Worm (Caenorhabditis elegans) whole organism, L3 larva: ENCODE data around the gene F16G10.9.

Source experiments
- ZK546.5 ChIP-seq: sonication (generic microtip); optimal IDR thresholded peaks from 2 replicates; lab custom pipeline; 2017; ENCODE audit warnings: missing biosample characterization, missing genetic modification characterization
- aly-2 ChIP-seq: fragments of 150-350 bp; optimal IDR thresholded peaks from 2 replicates; lab custom pipeline; 2014; ENCODE audit warnings: missing biosample characterization, missing genetic modification characterization
- ceh-16 ChIP-seq: sonication (generic microtip); optimal IDR thresholded peaks from 2 replicates; lab custom pipeline; 2017; ENCODE audit warnings: missing biosample characterization, missing genetic modification characterization
- ceh-28 ChIP-seq: fragments of 150-350 bp; optimal IDR thresholded peaks from 2 replicates; lab custom pipeline; 2014; ENCODE audit warnings: missing biosample characterization, missing genetic modification reagents, missing genetic modification characterization
- ceh-82 ChIP-seq: fragments of 150-350 bp; optimal IDR thresholded peaks from 2 replicates; lab custom pipeline; 2014; ENCODE audit warnings: missing biosample characterization, missing genetic modification characterization
- egl-27 ChIP-seq: sonication (generic microtip); optimal IDR thresholded peaks from 4 replicates; lab custom pipeline; 2017; ENCODE audit warnings: missing biosample characterization, missing genetic modification reagents, missing genetic modification characterization
- egl-5 ChIP-seq: fragments of 150-350 bp; optimal IDR thresholded peaks from 2 replicates; lab custom pipeline; 2017; ENCODE audit warnings: missing biosample characterization, missing genetic modification reagents, missing genetic modification characterization, inconsistent platforms
- elt-1 ChIP-seq: fragments of 150-350 bp; optimal IDR thresholded peaks from 2 replicates; lab custom pipeline; 2014; ENCODE audit warnings: missing biosample characterization, missing genetic modification characterization
- elt-2 ChIP-seq: sonication (generic microtip); optimal IDR thresholded peaks from 2 replicates; lab custom pipeline; 2016; ENCODE audit warnings: missing genetic modification reagents, mild to moderate bottlenecking, missing genetic modification characterization, missing compliant biosample characterization
- elt-3 ChIP-seq, 3 experiments: fragments of 150-350 bp in 1 of 3; sonication (generic microtip) in 2 of 3; optimal IDR thresholded peaks; 2 replicates in 2 of 3; 4 replicates in 1 of 3; lab custom pipeline; 2014 to 2017; ENCODE audit warnings: missing biosample characterization in 3 of 3, missing genetic modification characterization in 3 of 3
- eor-1 ChIP-seq, 2 experiments: fragments of 150-350 bp; optimal IDR thresholded peaks; 2 replicates each; lab custom pipeline; 2014 to 2018; ENCODE audit warnings: missing biosample characterization in 2 of 2, missing genetic modification characterization in 2 of 2
- fkh-2 ChIP-seq: fragments of 150-350 bp; optimal IDR thresholded peaks from 2 replicates; lab custom pipeline; 2014; ENCODE audit warnings: missing biosample characterization, missing genetic modification reagents, missing genetic modification characterization
- fos-1 ChIP-seq: fragments of 150-350 bp; optimal IDR thresholded peaks from 2 replicates; lab custom pipeline; 2014; ENCODE audit warnings: missing biosample characterization, missing genetic modification characterization
- hmg-11 ChIP-seq: sonication (generic microtip); optimal IDR thresholded peaks from 2 replicates; lab custom pipeline; 2016; ENCODE audit warnings: missing genetic modification characterization, missing compliant biosample characterization
- jun-1 ChIP-seq: fragments of 150-350 bp; optimal IDR thresholded peaks from 2 replicates; lab custom pipeline; 2014; ENCODE audit warnings: missing biosample characterization, missing genetic modification reagents, missing genetic modification characterization
- lin-39 ChIP-seq: fragments of 150-350 bp; optimal IDR thresholded peaks from 2 replicates; lab custom pipeline; 2018; ENCODE audit warnings: missing biosample characterization, missing genetic modification reagents, missing genetic modification characterization
- lsy-12 ChIP-seq: sonication (generic microtip); optimal IDR thresholded peaks from 2 replicates; lab custom pipeline; 2016; ENCODE audit warnings: mild to moderate bottlenecking, missing genetic modification characterization, missing compliant biosample characterization
- mdl-1 ChIP-seq: fragments of 150-350 bp; optimal IDR thresholded peaks from 2 replicates; lab custom pipeline; 2014; ENCODE audit warnings: missing biosample characterization, missing genetic modification characterization
- nfya-1 ChIP-seq: sonication (generic microtip); optimal IDR thresholded peaks from 2 replicates; lab custom pipeline; 2017; ENCODE audit warnings: missing genetic modification characterization, mild to moderate bottlenecking, missing compliant biosample characterization, antibody characterized with exemption, moderate library complexity; ENCODE audit not compliant: insufficient read depth
- nhr-11 ChIP-seq: fragments of 150-350 bp; optimal IDR thresholded peaks from 2 replicates; lab custom pipeline; 2014; ENCODE audit warnings: missing biosample characterization, missing genetic modification characterization
- nhr-237 ChIP-seq: fragments of 150-350 bp; optimal IDR thresholded peaks from 2 replicates; lab custom pipeline; 2014; ENCODE audit warnings: missing biosample characterization, missing genetic modification characterization
- nhr-25 ChIP-seq: sonication (generic microtip); optimal IDR thresholded peaks from 2 replicates; lab custom pipeline; 2017; ENCODE audit warnings: missing biosample characterization, missing genetic modification characterization
- nhr-28 ChIP-seq: fragments of 150-350 bp; optimal IDR thresholded peaks from 2 replicates; lab custom pipeline; 2014; ENCODE audit warnings: missing biosample characterization, missing genetic modification characterization
- nhr-43 ChIP-seq: sonication (generic microtip); optimal IDR thresholded peaks from 2 replicates; lab custom pipeline; 2016; ENCODE audit warnings: mild to moderate bottlenecking, missing genetic modification characterization, missing compliant biosample characterization; ENCODE audit not compliant: poor library complexity, severe bottlenecking
- nhr-77 ChIP-seq: fragments of 150-350 bp; optimal IDR thresholded peaks from 2 replicates; lab custom pipeline; 2014; ENCODE audit warnings: missing biosample characterization, missing genetic modification characterization
- pha-4 ChIP-seq: fragments of 150-350 bp; optimal IDR thresholded peaks from 2 replicates; lab custom pipeline; 2014; ENCODE audit warnings: missing biosample characterization, missing genetic modification reagents, missing genetic modification characterization
- pqm-1 ChIP-seq: fragments of 150-350 bp; optimal IDR thresholded peaks from 2 replicates; lab custom pipeline; 2017; ENCODE audit warnings: missing biosample characterization, missing genetic modification characterization, inconsistent platforms
- skn-1 ChIP-seq: fragments of 150-350 bp; optimal IDR thresholded peaks from 2 replicates; lab custom pipeline; 2014; ENCODE audit warnings: missing biosample characterization, missing genetic modification characterization
- snpc-4 ChIP-seq: fragments of 150-350 bp; optimal IDR thresholded peaks from 2 replicates; lab custom pipeline; 2014; ENCODE audit warnings: missing biosample characterization, missing genetic modification characterization
- tbx-2 ChIP-seq: sonication (generic microtip); optimal IDR thresholded peaks from 2 replicates; lab custom pipeline; 2016; ENCODE audit warnings: mild to moderate bottlenecking, missing genetic modification characterization, missing compliant biosample characterization
- unc-62 ChIP-seq: fragments of 150-350 bp; sonication (generic microtip); optimal IDR thresholded peaks from 4 replicates; lab custom pipeline; 2014; ENCODE audit warnings: missing biosample characterization, missing genetic modification reagents, missing genetic modification characterization
- zag-1 ChIP-seq: fragments of 150-350 bp; optimal IDR thresholded peaks from 2 replicates; lab custom pipeline; 2014; ENCODE audit warnings: missing biosample characterization, missing genetic modification characterization
- ztf-4 ChIP-seq: fragments of 150-350 bp; optimal IDR thresholded peaks from 2 replicates; lab custom pipeline; 2014; ENCODE audit warnings: missing biosample characterization, missing genetic modification characterization

F16G10.9 gene

DNA sequence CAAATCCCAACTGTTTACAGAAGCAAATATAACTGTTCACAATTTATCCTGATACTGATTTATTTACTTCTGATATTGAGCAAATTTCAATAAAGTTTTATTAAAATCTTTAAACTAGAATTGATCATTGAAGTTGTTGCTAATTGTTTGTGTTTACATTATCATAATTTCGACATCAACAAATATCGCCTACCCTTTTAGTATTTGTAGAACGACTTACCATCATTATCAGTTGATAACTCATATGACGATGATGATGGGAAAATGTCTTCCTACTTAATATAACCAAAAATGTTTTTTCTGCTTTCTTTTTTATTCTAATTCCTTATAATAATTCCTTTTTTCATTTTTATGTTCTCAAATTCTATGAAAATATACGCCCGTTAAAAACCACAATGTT, 35.3 kb upstream of the F16G10.9 start:
- no peak for TF ChIP-seq jun-1 (tag; lab: Kevin White, UChicago)
- TF ChIP-seq elt-2: peak; percentile 62
- no peak for TF ChIP-seq eor-1 (tag; optimal IDR thresholded peaks at IDR 0.05; lab: Kevin White, UChicago)
- peak; percentile 62 for TF ChIP-seq pha-4 (tag; lab: Kevin White, UChicago)
- no peak for TF ChIP-seq fkh-2 (tag; lab: Kevin White, UChicago)
- no peak for TF ChIP-seq nfya-1 (tag; lab: Kevin White, UChicago)
- TF ChIP-seq pqm-1 (tag; lab: Kevin White, UChicago): peak; percentile 24
- no peak for TF ChIP-seq zag-1 (tag; lab: Kevin White, UChicago)

DNA sequence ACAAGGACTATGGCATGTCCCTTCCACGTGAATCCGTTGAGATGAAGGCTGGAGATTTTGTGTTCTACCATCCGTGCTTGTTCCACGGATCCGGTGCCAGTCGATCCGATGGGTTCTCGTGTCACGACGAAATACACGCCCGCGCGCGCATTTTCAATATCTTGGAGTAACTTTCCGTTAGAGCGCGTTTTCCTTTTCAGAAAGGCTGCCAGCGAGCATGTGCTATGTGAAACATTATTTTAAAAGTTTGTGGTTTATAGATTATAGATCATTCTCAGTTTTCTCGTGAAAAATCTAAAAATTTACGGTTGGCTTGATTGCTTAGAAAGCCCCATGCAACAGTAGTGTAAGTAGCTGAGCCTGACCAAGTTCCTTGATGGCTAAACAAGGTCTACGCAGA, 33.4 kb upstream of the F16G10.9 start, which contains the start of gene fbxc-20:
TSS of gene fbxc-20 (plus strand) at position 301 of the 400 bp plus-strand sequence.
- TF ChIP-seq nhr-28: no peak
- no peak for TF ChIP-seq nhr-77 (tag; lab: Kevin White, UChicago)
- no peak for TF ChIP-seq nhr-25 (tag; lab: Kevin White, UChicago)
- TF ChIP-seq nhr-237 (tag; lab: Kevin White, UChicago): no peak
- no peak for TF ChIP-seq pqm-1 (tag; lab: Kevin White, UChicago)
- no peak for TF ChIP-seq egl-27 (tag; lab: Kevin White, UChicago)
- no peak for TF ChIP-seq ceh-16 (tag; lab: Kevin White, UChicago)
- TF ChIP-seq aly-2 (tag; lab: Kevin White, UChicago): no peak
- TF ChIP-seq eor-1 (tag; optimal IDR thresholded peaks at IDR 0.05; lab: Kevin White, UChicago): no peak
- TF ChIP-seq, all 47 proteins: peak for 0

- peak; percentile 44 for TF ChIP-seq elt-2
- TF ChIP-seq pqm-1 (tag; lab: Kevin White, UChicago): no peak
- TF ChIP-seq aly-2 (tag; lab: Kevin White, UChicago): no peak
- TF ChIP-seq pha-4 (tag; lab: Kevin White, UChicago): no peak
Observed at ce11 chrII:2417889-2418288, 32.5 kb upstream of the F16G10.9 start, which contains the start of the genes F42G2.5 and F42G2.7. Gene F42G2.5 (minus strand): TSS chrII:2417989. Gene F42G2.7 (plus strand): TSS chrII:2418158.

DNA sequence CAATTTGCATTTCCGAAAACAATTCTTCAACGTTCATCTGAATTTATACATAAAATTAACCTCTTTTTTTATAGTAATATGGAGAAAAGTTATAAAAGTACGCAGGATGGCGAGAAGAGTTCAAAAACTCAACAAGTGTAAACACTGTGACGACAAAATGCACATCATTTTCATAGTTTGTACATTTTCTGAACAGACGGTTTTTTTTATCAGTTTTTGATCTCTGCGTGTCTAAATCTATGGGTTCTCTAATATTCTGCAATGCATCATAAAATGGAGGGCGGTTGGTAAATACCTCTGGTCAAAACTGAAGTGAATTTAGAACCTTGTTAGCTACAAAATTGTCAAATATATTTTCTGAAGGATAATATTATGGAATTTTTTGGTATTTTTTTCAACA, 30.0 kb upstream of the F16G10.9 start, which contains the start of gene fbxa-4:
TSS of gene fbxa-4 (minus strand) at position 93 of the 400 bp plus-strand sequence.
- TF ChIP-seq jun-1 (tag; lab: Kevin White, UChicago) (peak; percentile 16), ceh-28 (tag; lab: Kevin White, UChicago) (no peak), tbx-2 (tag; lab: Kevin White, UChicago) (no peak), pha-4 (tag; lab: Kevin White, UChicago) (peak; percentile 72), elt-2 (peak; percentile 76), ceh-82 (tag; lab: Kevin White, UChicago) (no peak), snpc-4 (tag; lab: Kevin White, UChicago) (no peak), lin-39 (no peak), lsy-12 (tag; lab: Kevin White, UChicago) (no peak), nhr-25 (tag; lab: Kevin White, UChicago) (no peak), hmg-11 (tag; lab: Kevin White, UChicago) (no peak), skn-1 (tag; lab: Kevin White, UChicago) (no peak), pqm-1 (tag; lab: Kevin White, UChicago) (peak; percentile 70)

DNA sequence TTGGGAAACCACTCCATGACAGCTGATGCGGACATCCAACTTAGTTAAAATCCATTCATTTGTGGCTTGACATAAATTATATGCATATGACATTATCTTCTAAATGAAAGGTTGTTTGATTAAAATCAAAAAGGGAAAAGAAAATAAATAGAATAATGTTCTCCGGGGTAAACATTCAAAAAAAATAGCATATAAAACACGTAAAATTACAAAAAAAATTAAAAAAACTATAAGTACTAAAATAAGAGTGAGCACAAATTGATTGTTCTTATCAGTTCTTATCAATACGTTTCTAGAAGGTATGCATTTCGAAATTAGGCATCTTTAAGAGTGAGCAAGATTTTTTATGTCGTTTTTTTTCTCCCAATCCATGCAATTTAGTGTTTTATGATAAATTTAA, 27.3 kb upstream of the F16G10.9 start, which contains the start of gene fbxa-182:
TSS of gene fbxa-182 (minus strand) at position 101 of the 400 bp plus-strand sequence.
- TF ChIP-seq pha-4 (tag; lab: Kevin White, UChicago) (peak; percentile 8), nhr-11 (tag; lab: Kevin White, UChicago) (no peak), elt-2 (peak; percentile 54), elt-3 (tag; optimal IDR thresholded peaks at IDR 0.05; lab: Kevin White, UChicago) (no peak), fos-1 (tag; lab: Kevin White, UChicago) (no peak), pqm-1 (tag; lab: Kevin White, UChicago) (peak; percentile 37), elt-1 (no peak), ZK546.5 (no peak), egl-5 (tag; lab: Kevin White, UChicago) (no peak)

DNA sequence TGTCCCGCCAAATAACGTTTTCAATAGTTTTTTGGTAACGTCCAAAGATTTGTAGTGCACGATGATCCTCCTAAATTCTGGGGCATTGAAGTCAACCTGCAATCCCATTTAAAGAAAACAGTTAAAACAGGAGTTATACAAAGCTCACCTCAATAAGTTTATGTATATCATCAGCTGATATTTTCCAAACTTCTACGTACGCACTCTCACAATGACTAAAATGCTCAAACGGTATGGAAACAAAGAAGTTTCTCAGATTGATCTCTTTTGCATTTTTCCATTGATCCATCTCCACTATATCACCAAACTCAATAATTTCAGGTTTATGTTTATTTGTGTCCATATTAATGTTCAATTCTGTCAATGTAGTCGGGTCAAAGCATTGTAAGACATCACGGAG, 26.2 kb upstream of the F16G10.9 start:
- no peak for TF ChIP-seq tbx-2 (tag; lab: Kevin White, UChicago)
- no peak for TF ChIP-seq elt-2
- TF ChIP-seq elt-3 (tag; optimal IDR thresholded peaks at IDR 0.05; lab: Kevin White, UChicago): no peak
- TF ChIP-seq nhr-25 (tag; lab: Kevin White, UChicago): no peak
- TF ChIP-seq nhr-43 (tag; lab: Kevin White, UChicago): no peak
- no peak for TF ChIP-seq unc-62 (GFP tag; lab: Kevin White, UChicago)
- TF ChIP-seq nhr-237 (tag; lab: Kevin White, UChicago): no peak
- no peak for TF ChIP-seq mdl-1 (tag; lab: Kevin White, UChicago)
- no peak for TF ChIP-seq lin-39
- TF ChIP-seq hmg-11 (tag; lab: Kevin White, UChicago): no peak
- TF ChIP-seq ztf-4 (tag; lab: Kevin White, UChicago): no peak
- TF ChIP-seq skn-1 (tag; lab: Kevin White, UChicago): no peak
- no peak for TF ChIP-seq egl-5 (tag; lab: Kevin White, UChicago)
- TF ChIP-seq ZK546.5: no peak
- no peak for TF ChIP-seq fkh-2 (tag; lab: Kevin White, UChicago)
- TF ChIP-seq nhr-28: no peak
- no peak for TF ChIP-seq lsy-12 (tag; lab: Kevin White, UChicago)
